Worm (Caenorhabditis elegans) whole organism, L2 larva: ENCODE measurements around the gene mfsd-6.
A peak's percentile ranks its signal among the peaks of the same experiment; 100 is the strongest.

Source experiments
- C34F6.9 ChIP-seq: fragments of 150-350 bp; optimal IDR thresholded peaks from 2 replicates; lab custom pipeline; 2014; ENCODE audit warnings: missing biosample characterization, missing genetic modification characterization
- F13H6.1 ChIP-seq: sonication (generic microtip); optimal IDR thresholded peaks from 2 replicates; lab custom pipeline; 2016; ENCODE audit warnings: missing genetic modification characterization, missing compliant biosample characterization
- R02D3.7 ChIP-seq: fragments of 150-350 bp; optimal IDR thresholded peaks from 2 replicates; lab custom pipeline; 2014; ENCODE audit warnings: missing biosample characterization, missing genetic modification characterization
- Y55F3AM.14 ChIP-seq: fragments of 200-800 bp; sonication (Bioruptor generic); optimal IDR thresholded peaks from 2 replicates; lab custom pipeline; 2018; ENCODE audit warnings: mild to moderate bottlenecking, missing genetic modification characterization, missing compliant biosample characterization
- ZK546.5 ChIP-seq: sonication (generic microtip); optimal IDR thresholded peaks from 2 replicates; lab custom pipeline; 2017; ENCODE audit warnings: missing biosample characterization, missing genetic modification characterization
- alr-1 ChIP-seq: fragments of 150-350 bp; optimal IDR thresholded peaks from 2 replicates; lab custom pipeline; 2014; ENCODE audit warnings: missing biosample characterization, missing genetic modification characterization
- aly-2 ChIP-seq: fragments of 150-350 bp; optimal IDR thresholded peaks from 2 replicates; lab custom pipeline; 2014; ENCODE audit warnings: missing biosample characterization, missing genetic modification characterization
- ama-1 ChIP-seq: fragments of 150-350 bp; optimal IDR thresholded peaks from 2 replicates; lab custom pipeline; 2018; ENCODE audit warnings: inconsistent platforms
- blmp-1 ChIP-seq: sonication (generic microtip); optimal IDR thresholded peaks from 2 replicates; lab custom pipeline; 2017; ENCODE audit warnings: missing genetic modification characterization, mild to moderate bottlenecking, missing compliant biosample characterization, antibody characterized with exemption, moderate library complexity; ENCODE audit not compliant: insufficient read depth
- ceh-16 ChIP-seq: fragments of 150-350 bp; optimal IDR thresholded peaks from 2 replicates; lab custom pipeline; 2014; ENCODE audit warnings: missing biosample characterization, missing genetic modification characterization
- ceh-82 ChIP-seq: fragments of 150-350 bp; optimal IDR thresholded peaks from 2 replicates; lab custom pipeline; 2014; ENCODE audit warnings: missing biosample characterization, missing genetic modification characterization
- crh-2 ChIP-seq: sonication (generic microtip); optimal IDR thresholded peaks from 2 replicates; lab custom pipeline; 2017; ENCODE audit warnings: missing biosample characterization, missing genetic modification characterization
- dmd-4 ChIP-seq: sonication (generic microtip); optimal IDR thresholded peaks from 2 replicates; lab custom pipeline; 2017; ENCODE audit warnings: missing biosample characterization, missing genetic modification characterization
- egl-27 ChIP-seq: sonication (generic microtip); optimal IDR thresholded peaks from 3 replicates; lab custom pipeline; 2017; ENCODE audit warnings: missing biosample characterization, missing genetic modification reagents, missing genetic modification characterization
- elt-1 ChIP-seq: fragments of 150-350 bp; optimal IDR thresholded peaks from 2 replicates; lab custom pipeline; 2014; ENCODE audit warnings: missing biosample characterization, missing genetic modification characterization
- elt-3 ChIP-seq: sonication (generic microtip); optimal IDR thresholded peaks from 2 replicates; lab custom pipeline; 2017; ENCODE audit warnings: missing biosample characterization, missing genetic modification characterization
- fos-1 ChIP-seq: fragments of 150-350 bp; optimal IDR thresholded peaks from 2 replicates; lab custom pipeline; 2014; ENCODE audit warnings: missing biosample characterization, missing genetic modification characterization
- gmeb-1 ChIP-seq: fragments of 150-350 bp; optimal IDR thresholded peaks from 2 replicates; lab custom pipeline; 2014; ENCODE audit warnings: missing biosample characterization, missing genetic modification characterization
- lin-11 ChIP-seq: fragments of 150-350 bp; sonication (generic microtip); optimal IDR thresholded peaks from 2 replicates; lab custom pipeline; 2014; ENCODE audit warnings: missing biosample characterization, missing genetic modification characterization, inconsistent platforms, mixed read lengths
- lin-13 ChIP-seq: fragments of 150-350 bp; optimal IDR thresholded peaks from 2 replicates; lab custom pipeline; 2014; ENCODE audit warnings: missing biosample characterization, missing genetic modification reagents, missing genetic modification characterization
- lin-39 ChIP-seq: fragments of 150-350 bp; optimal IDR thresholded peaks from 2 replicates; lab custom pipeline; 2014; ENCODE audit warnings: missing biosample characterization, missing genetic modification reagents, missing genetic modification characterization
- lsy-2 ChIP-seq, 2 experiments: fragments of 150-350 bp in 1 of 2; sonication (generic microtip) in 1 of 2; optimal IDR thresholded peaks; 2 replicates each; lab custom pipeline; 2014 to 2017; ENCODE audit warnings: missing biosample characterization in 2 of 2, missing genetic modification characterization in 2 of 2
- mab-5 ChIP-seq: fragments of 150-350 bp; optimal IDR thresholded peaks from 2 replicates; lab custom pipeline; 2014; ENCODE audit warnings: missing biosample characterization, missing genetic modification characterization
- mbf-1 ChIP-seq: sonication (generic microtip); optimal IDR thresholded peaks from 2 replicates; lab custom pipeline; 2017; ENCODE audit warnings: missing biosample characterization, missing genetic modification characterization
- mdl-1 ChIP-seq, 2 experiments: fragments of 150-350 bp in 1 of 2; sonication (generic microtip) in 1 of 2; optimal IDR thresholded peaks; 2 replicates each; lab custom pipeline; 2017; ENCODE audit warnings: missing biosample characterization in 2 of 2, missing genetic modification characterization in 2 of 2
- nhr-10 ChIP-seq: sonication (generic microtip); optimal IDR thresholded peaks from 2 replicates; lab custom pipeline; 2017; ENCODE audit warnings: missing biosample characterization, missing genetic modification characterization
- nhr-21 ChIP-seq: fragments of 150-350 bp; optimal IDR thresholded peaks from 2 replicates; lab custom pipeline; 2014; ENCODE audit warnings: missing biosample characterization, missing genetic modification characterization
- nhr-23 ChIP-seq: fragments of 150-350 bp; optimal IDR thresholded peaks from 2 replicates; lab custom pipeline; 2014; ENCODE audit warnings: missing biosample characterization, missing genetic modification reagents, missing genetic modification characterization
- nhr-6 ChIP-seq: fragments of 150-350 bp; optimal IDR thresholded peaks from 2 replicates; lab custom pipeline; 2014; ENCODE audit warnings: missing biosample characterization, missing genetic modification characterization
- nhr-77 ChIP-seq: fragments of 150-350 bp; optimal IDR thresholded peaks from 2 replicates; lab custom pipeline; 2014; ENCODE audit warnings: missing biosample characterization, missing genetic modification characterization
- sem-4 ChIP-seq: fragments of 150-350 bp; optimal IDR thresholded peaks from 2 replicates; lab custom pipeline; 2014; ENCODE audit warnings: missing biosample characterization, missing genetic modification reagents, missing genetic modification characterization
- skn-1 ChIP-seq: sonication (generic microtip); optimal IDR thresholded peaks from 2 replicates; lab custom pipeline; 2017; ENCODE audit warnings: missing biosample characterization, missing genetic modification characterization
- sma-3 ChIP-seq: sonication (generic microtip); optimal IDR thresholded peaks from 2 replicates; lab custom pipeline; 2016; ENCODE audit warnings: missing genetic modification reagents, missing genetic modification characterization, missing compliant biosample characterization
- sma-9 ChIP-seq, 2 experiments: fragments of 150-350 bp in 1 of 2; sonication (generic microtip) in 1 of 2; optimal IDR thresholded peaks; 2 replicates each; lab custom pipeline; 2014 to 2016; ENCODE audit warnings: missing genetic modification characterization in 2 of 2, mild to moderate bottlenecking in 1 of 2, missing biosample characterization in 1 of 2, missing compliant biosample characterization in 1 of 2, missing genetic modification reagents in 1 of 2, moderate library complexity in 1 of 2
- snpc-4 ChIP-seq: fragments of 150-350 bp; optimal IDR thresholded peaks from 2 replicates; lab custom pipeline; 2014; ENCODE audit warnings: missing biosample characterization, missing genetic modification characterization
- unc-39 ChIP-seq: fragments of 150-350 bp; optimal IDR thresholded peaks from 2 replicates; lab custom pipeline; 2014; ENCODE audit warnings: missing biosample characterization, missing genetic modification characterization
- unc-55 ChIP-seq: fragments of 150-350 bp; sonication (generic microtip); optimal IDR thresholded peaks from 3 replicates; lab custom pipeline; 2014; ENCODE audit warnings: missing biosample characterization, missing genetic modification reagents, missing genetic modification characterization
- unc-62 ChIP-seq: fragments of 150-350 bp; optimal IDR thresholded peaks from 2 replicates; lab custom pipeline; 2014; ENCODE audit warnings: missing biosample characterization, missing genetic modification reagents, missing genetic modification characterization
- ztf-1 ChIP-seq: fragments of 200-800 bp; sonication (Bioruptor generic); conservative IDR thresholded peaks from 2 replicates; pipeline ENCODE4 v1.3.6; 2022; ENCODE audit warnings: missing genetic modification characterization, missing compliant biosample characterization
- ztf-11 ChIP-seq: sonication (generic microtip); optimal IDR thresholded peaks from 2 replicates; lab custom pipeline; 2017; ENCODE audit warnings: missing biosample characterization, missing genetic modification characterization
- ztf-4 ChIP-seq: fragments of 150-350 bp; optimal IDR thresholded peaks from 2 replicates; lab custom pipeline; 2014; ENCODE audit warnings: missing biosample characterization, missing genetic modification characterization

mfsd-6 gene

ce11 chrIII:7579324-7579723, at the start of gene mfsd-6:
mfsd-6 (minus strand) TSS chrIII:7579411.
- TF ChIP-seq sma-9 (GFP tag; optimal IDR thresholded peaks at IDR 0.05; lab: Kevin White, UChicago) (peak; percentile 22), sma-9 (tag; optimal IDR thresholded peaks at IDR 0.05; lab: Kevin White, UChicago) (no peak), sem-4 (tag; lab: Kevin White, UChicago) (no peak), Y55F3AM.14 (GFP tag; lab: Kevin White, UChicago) (no peak), unc-55 (GFP tag; lab: Kevin White, UChicago) (no peak), sma-3 (GFP tag; lab: Kevin White, UChicago) (no peak), nhr-21 (tag; lab: Kevin White, UChicago) (no peak), lsy-2 (tag; optimal IDR thresholded peaks at IDR 0.05; lab: Kevin White, UChicago) (peak in 1 of 2 experiments; percentile 3), unc-62 (GFP tag; lab: Kevin White, UChicago) (no peak), ama-1 (no peak), ztf-4 (tag; lab: Kevin White, UChicago) (no peak), alr-1 (no peak), mab-5 (tag; lab: Kevin White, UChicago) (no peak), ztf-11 (tag; lab: Kevin White, UChicago) (no peak), nhr-10 (tag; lab: Kevin White, UChicago) (no peak), mbf-1 (no peak), C34F6.9 (tag; lab: Kevin White, UChicago) (peak; percentile 11), crh-2 (tag; lab: Kevin White, UChicago) (peak; percentile 6), gmeb-1 (tag; lab: Kevin White, UChicago) (no peak), ceh-82 (tag; lab: Kevin White, UChicago) (no peak), skn-1 (tag; lab: Kevin White, UChicago) (no peak), elt-3 (tag; lab: Kevin White, UChicago) (no peak), R02D3.7 (tag; lab: Kevin White, UChicago) (no peak), ceh-16 (tag; lab: Kevin White, UChicago) (no peak), nhr-23 (no peak), unc-39 (tag; lab: Kevin White, UChicago) (no peak), blmp-1 (tag; lab: Kevin White, UChicago) (no peak), ZK546.5 (tag; lab: Kevin White, UChicago) (no peak), aly-2 (tag; lab: Kevin White, UChicago) (no peak), lin-11 (no peak), dmd-4 (tag; lab: Kevin White, UChicago) (no peak), ztf-1 (no peak), lin-39 (tag; lab: Kevin White, UChicago) (no peak)

- no peak for TF ChIP-seq R02D3.7 (tag; lab: Kevin White, UChicago)
- TF ChIP-seq nhr-6 (tag; lab: Kevin White, UChicago), result no peak
These were observed 45.9 kb upstream of the mfsd-6 start, which contains the start of gene fbn-1 for ce11 chrIII:7625086-7625485. fbn-1 (plus strand) TSS chrIII:7625386.

- TF ChIP-seq ama-1 (no peak), lin-11 (no peak), unc-55 (GFP tag; lab: Kevin White, UChicago) (no peak), lin-39 (tag; lab: Kevin White, UChicago) (no peak), ZK546.5 (tag; lab: Kevin White, UChicago) (no peak), ztf-1 (no peak), Y55F3AM.14 (GFP tag; lab: Kevin White, UChicago) (no peak), lin-13 (GFP tag; lab: Kevin White, UChicago) (no peak), egl-27 (tag; lab: Kevin White, UChicago) (no peak), F13H6.1 (tag; lab: Kevin White, UChicago) (no peak), snpc-4 (no peak), unc-39 (tag; lab: Kevin White, UChicago) (no peak), sma-3 (GFP tag; lab: Kevin White, UChicago) (peak; percentile 20), unc-62 (GFP tag; lab: Kevin White, UChicago) (no peak), gmeb-1 (tag; lab: Kevin White, UChicago) (no peak), nhr-77 (tag; lab: Kevin White, UChicago) (no peak), nhr-21 (tag; lab: Kevin White, UChicago) (no peak), mdl-1 (tag; optimal IDR thresholded peaks at IDR 0.05; lab: Kevin White, UChicago) (no peak), ztf-4 (tag; lab: Kevin White, UChicago) (no peak), nhr-10 (tag; lab: Kevin White, UChicago) (no peak), fos-1 (peak; percentile 41), sma-9 (GFP tag; optimal IDR thresholded peaks at IDR 0.05; lab: Kevin White, UChicago) (peak; percentile 47), sma-9 (tag; optimal IDR thresholded peaks at IDR 0.05; lab: Kevin White, UChicago) (no peak), blmp-1 (tag; lab: Kevin White, UChicago) (no peak), elt-1 (tag; lab: Kevin White, UChicago) (no peak)
These were observed 43.7 kb upstream of the mfsd-6 start for ce11 chrIII:7622922-7623321.
